Worm (Caenorhabditis elegans) whole organism, dauer: ENCODE measurements around the gene his-48.
"Not testable (repeated sequence)": the region's sequence is repeated elsewhere in the genome, so short reads cannot be mapped to it uniquely, and the experiment has no call there.

Experiments used
- unc-62 ChIP-seq: sonication (generic microtip); optimal IDR thresholded peaks from 2 replicates; lab custom pipeline; 2017; ENCODE audit warnings: missing biosample characterization, missing genetic modification reagents, missing genetic modification characterization

Gene his-48

DNA sequence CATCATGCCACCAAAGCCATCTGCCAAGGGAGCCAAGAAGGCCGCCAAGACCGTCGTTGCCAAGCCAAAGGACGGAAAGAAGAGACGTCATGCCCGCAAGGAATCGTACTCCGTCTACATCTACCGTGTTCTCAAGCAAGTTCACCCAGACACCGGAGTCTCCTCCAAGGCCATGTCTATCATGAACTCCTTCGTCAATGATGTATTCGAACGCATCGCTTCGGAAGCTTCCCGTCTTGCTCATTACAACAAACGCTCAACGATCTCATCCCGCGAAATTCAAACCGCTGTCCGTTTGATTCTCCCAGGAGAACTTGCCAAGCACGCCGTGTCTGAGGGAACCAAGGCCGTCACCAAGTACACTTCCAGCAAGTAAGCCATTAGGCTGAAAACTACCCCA lies at the start of gene his-48:
Gene his-48 (plus strand): TSS at position 5 of the 400 bp plus-strand sequence.
- not testable (repeated sequence) for TF ChIP-seq unc-62 (GFP tag; lab: Kevin White, UChicago)

ce11 chrIV:11276026-11276425 lies 48.5 kb upstream of the his-48 start:
- TF ChIP-seq unc-62 (GFP tag; lab: Kevin White, UChicago): no peak

- TF ChIP-seq unc-62 (GFP tag; lab: Kevin White, UChicago): no peak
These were observed 40.4 kb upstream of the his-48 start for ce11 chrIV:11284102-11284531.

- TF ChIP-seq unc-62 (GFP tag; lab: Kevin White, UChicago): no peak
These were observed 39.3 kb upstream of the his-48 start for ce11 chrIV:11285239-11285638.

DNA sequence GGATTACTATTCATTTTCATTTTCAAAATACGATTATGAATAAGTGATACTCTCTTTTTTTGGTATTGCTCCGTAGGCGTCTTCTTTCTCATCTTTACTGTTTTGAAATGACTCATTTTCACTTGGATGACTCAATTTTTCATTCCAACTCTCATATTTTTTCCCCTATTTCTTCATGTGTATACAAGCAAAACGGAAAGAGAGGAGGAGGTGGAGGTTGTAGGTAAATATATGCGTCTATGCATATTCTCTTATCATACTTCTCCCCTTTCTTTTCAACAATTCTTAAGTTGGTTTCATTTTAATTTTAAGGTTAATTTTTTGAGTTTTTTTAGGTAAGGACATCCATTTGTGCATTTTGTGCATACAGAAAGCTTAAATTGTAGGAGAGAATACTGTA lies 38.4 kb upstream of the his-48 start:
- no peak for TF ChIP-seq unc-62 (GFP tag; lab: Kevin White, UChicago)

DNA sequence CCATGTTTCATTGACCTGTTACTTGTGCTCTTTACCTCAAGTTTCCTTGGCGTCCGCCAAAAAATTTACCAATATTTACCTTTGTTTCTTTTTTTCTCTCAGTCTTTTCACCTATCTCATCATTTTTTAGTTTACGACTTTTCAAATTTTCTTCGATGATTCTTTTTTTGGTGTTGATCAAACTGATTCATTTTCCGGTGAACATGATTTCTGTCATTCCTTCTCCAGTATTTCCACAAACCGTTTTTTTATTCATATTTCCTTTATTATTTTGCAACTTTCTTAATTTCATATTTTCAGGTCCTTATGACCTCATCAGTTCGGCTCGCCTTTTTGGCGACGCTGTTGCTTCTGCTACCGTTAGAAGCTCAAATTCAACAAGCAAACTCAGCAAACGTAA lies 37.0 kb upstream of the his-48 start, which contains the start of gene F54D1.6:
Gene F54D1.6 (plus strand): TSS at position 301 of the 400 bp plus-strand sequence.
- TF ChIP-seq unc-62 (GFP tag; lab: Kevin White, UChicago): no peak

DNA sequence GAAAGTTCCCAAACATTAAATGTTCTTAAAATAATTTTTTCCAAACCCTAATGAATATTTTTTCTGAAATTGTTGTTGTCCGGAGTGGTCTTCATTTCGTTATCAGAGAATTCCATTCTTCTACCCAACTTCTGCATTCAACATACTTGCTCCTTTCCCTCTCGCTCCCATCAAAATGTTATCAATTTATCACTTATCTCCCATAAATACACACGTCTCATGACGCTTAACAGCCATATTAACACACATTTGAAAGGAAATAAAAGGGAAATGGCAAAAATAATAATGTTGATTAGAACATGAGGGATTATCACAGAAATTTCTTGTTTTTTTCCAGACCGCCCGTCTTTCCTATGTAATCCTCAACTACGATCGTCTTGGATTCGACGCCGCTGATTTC lies 35.6 kb upstream of the his-48 start:
- no peak for TF ChIP-seq unc-62 (GFP tag; lab: Kevin White, UChicago)

- TF ChIP-seq unc-62 (GFP tag; lab: Kevin White, UChicago): no peak
These were observed 27.8 kb upstream of the his-48 start, which contains the start of gene mttu-1 for ce11 chrIV:11296787-11297186. mttu-1 (minus strand) TSS chrIV:11296887.

- TF ChIP-seq unc-62 (GFP tag; lab: Kevin White, UChicago): no peak
These were observed 26.1 kb upstream of the his-48 start, which contains the start of the genes B0035.15 and dnj-1 for ce11 chrIV:11298154-11299086. B0035.15 (minus strand) TSS chrIV:11298252. dnj-1 (plus strand) TSS chrIV:11299036.

DNA sequence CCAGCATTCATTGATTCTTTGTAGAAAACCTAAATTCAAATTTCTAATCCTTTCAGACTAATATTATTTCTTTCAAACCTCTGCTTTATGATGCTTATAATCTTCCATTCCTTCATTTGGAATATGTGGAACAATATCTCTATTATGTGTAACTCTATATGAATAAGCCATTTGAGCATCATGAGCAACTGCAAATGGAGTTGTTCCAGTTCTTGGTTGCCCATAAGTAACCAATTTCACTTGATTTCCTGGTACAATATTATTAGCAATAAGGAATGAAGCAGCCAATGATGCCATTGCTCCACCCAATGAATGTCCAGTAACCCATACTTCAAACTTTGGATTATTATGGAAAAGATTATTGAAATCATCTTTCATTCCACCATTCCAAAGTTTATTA lies 19.6 kb upstream of the his-48 start:
- TF ChIP-seq unc-62 (GFP tag; lab: Kevin White, UChicago): no peak

ce11 chrIV:11306548-11306947 lies 18.0 kb upstream of the his-48 start, which contains the start of gene B0035.13:
B0035.13 (minus strand) TSS chrIV:11306720.
- TF ChIP-seq unc-62 (GFP tag; lab: Kevin White, UChicago): no peak

- TF ChIP-seq unc-62 (GFP tag; lab: Kevin White, UChicago): no peak
These were observed 16.8 kb upstream of the his-48 start for ce11 chrIV:11307770-11308169.

DNA sequence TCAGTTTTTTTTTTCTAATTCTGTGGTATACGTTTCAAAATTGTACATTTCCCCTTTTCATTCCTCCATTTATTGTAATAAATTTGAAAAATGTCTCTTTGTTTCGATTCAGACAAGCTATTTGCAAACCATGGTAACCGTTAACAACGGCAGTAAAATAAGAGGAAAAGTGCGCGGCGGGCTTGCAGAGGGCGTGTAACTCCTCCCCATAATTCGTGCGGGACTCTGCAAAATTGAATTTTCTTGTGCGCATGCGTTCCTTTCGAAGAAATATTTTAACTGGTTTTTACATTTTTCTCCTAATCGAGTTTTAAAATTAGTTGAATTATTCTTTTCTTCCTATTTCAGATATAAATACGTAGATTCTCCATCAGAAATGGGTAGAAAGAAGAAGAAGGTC lies 13.9 kb upstream of the his-48 start, which contains the start of gene znf-207:
Gene znf-207 (plus strand): TSS at position 349 of the 400 bp plus-strand sequence.
- no peak for TF ChIP-seq unc-62 (GFP tag; lab: Kevin White, UChicago)

- no peak for TF ChIP-seq unc-62 (GFP tag; lab: Kevin White, UChicago)
These were observed 13.1 kb upstream of the his-48 start for ce11 chrIV:11311484-11311883.

- no peak for TF ChIP-seq unc-62 (GFP tag; lab: Kevin White, UChicago)
These were observed 10.7 kb upstream of the his-48 start, which contains the start of gene dnj-2 for ce11 chrIV:11313880-11314279. dnj-2 (minus strand) TSS chrIV:11313980.

ce11 chrIV:11314885-11315284 lies 9.7 kb upstream of the his-48 start, which contains the start of the genes B0035.3, B0035.22 and pfd-4:
B0035.3 (minus strand) TSS chrIV:11314998.
B0035.22 (plus strand) TSS chrIV:11315153.
pfd-4 (plus strand) TSS chrIV:11315207.
- TF ChIP-seq unc-62 (GFP tag; lab: Kevin White, UChicago): no peak
